Fruit fly (Drosophila melanogaster) whole organism, embryonic: ENCODE results near the gene dlg1.

ENCODE experiments used
- Ada2b ChIP-seq: fragments of 200-800 bp; sonication (Bioruptor generic); IDR thresholded peaks from 2 replicates; pipeline ENCODE4 v1.3.6; 2022; ENCODE audit warnings: missing biosample characterization, missing genetic modification characterization
- Adf1 ChIP-seq: fragments of 200-800 bp; sonication (Bioruptor generic); IDR thresholded peaks from 2 replicates; pipeline ENCODE4 v1.3.6; 2022; ENCODE audit warnings: missing biosample characterization, missing genetic modification characterization
- CG10366 ChIP-seq: fragments of 200-800 bp; sonication (Bioruptor generic); IDR thresholded peaks from 2 replicates; pipeline ENCODE4 v1.3.6; 2022; ENCODE audit warnings: missing biosample characterization, missing genetic modification characterization
- CG11504 ChIP-seq: fragments of 200-800 bp; sonication (Bioruptor generic); optimal IDR thresholded peaks from 3 replicates; lab custom pipeline; 2019; ENCODE audit warnings: missing biosample characterization, mild to moderate bottlenecking, missing genetic modification characterization, moderate library complexity
- CG12391 ChIP-seq: fragments of 200-800 bp; sonication (Bioruptor generic); optimal IDR thresholded peaks from 3 replicates; lab custom pipeline; 2018; ENCODE audit warnings: missing biosample characterization, mild to moderate bottlenecking, missing genetic modification characterization, moderate library complexity
- CG12744 ChIP-seq: fragments of 200-800 bp; sonication (Bioruptor generic); optimal IDR thresholded peaks from 2 replicates; lab custom pipeline; 2016; ENCODE audit warnings: missing biosample characterization, missing genetic modification characterization
- CG14441 ChIP-seq: fragments of 200-800 bp; sonication (Bioruptor generic); IDR thresholded peaks from 2 replicates; pipeline ENCODE4 v1.3.6; 2022; ENCODE audit warnings: missing biosample characterization, missing genetic modification characterization
- CG15269 ChIP-seq: fragments of 200-800 bp; sonication (Bioruptor generic); optimal IDR thresholded peaks from 2 replicates; lab custom pipeline; 2018; ENCODE audit warnings: missing biosample characterization, mild to moderate bottlenecking, missing genetic modification characterization, moderate library complexity
- CG18619 ChIP-seq: fragments of 200-800 bp; sonication (Bioruptor generic); optimal IDR thresholded peaks from 3 replicates; lab custom pipeline; 2017; ENCODE audit warnings: missing biosample characterization, mild to moderate bottlenecking, missing genetic modification characterization
- CG2712 ChIP-seq: fragments of 200-800 bp; optimal IDR thresholded peaks from 3 replicates; lab custom pipeline; 2019; ENCODE audit warnings: missing biosample characterization, mild to moderate bottlenecking, missing genetic modification characterization, moderate library complexity
- CG2875 ChIP-seq: fragments of 200-800 bp; sonication (Bioruptor generic); optimal IDR thresholded peaks from 2 replicates; lab custom pipeline; 2017; ENCODE audit warnings: missing biosample characterization, mild to moderate bottlenecking, missing genetic modification characterization, missing genetic modification reagents
- CG30020 ChIP-seq: fragments of 200-800 bp; optimal IDR thresholded peaks from 2 replicates; lab custom pipeline; 2019; ENCODE audit warnings: missing biosample characterization, mild to moderate bottlenecking, missing genetic modification characterization, moderate library complexity
- CG31365 ChIP-seq: fragments of 200-800 bp; sonication (Bioruptor generic); optimal IDR thresholded peaks from 2 replicates; lab custom pipeline; 2018; ENCODE audit warnings: missing biosample characterization, mild to moderate bottlenecking, missing genetic modification characterization
- CG3995 ChIP-seq: fragments of 200-800 bp; sonication (Bioruptor generic); optimal IDR thresholded peaks from 3 replicates; lab custom pipeline; 2016; ENCODE audit warnings: missing biosample characterization, missing genetic modification characterization
- CG4282 ChIP-seq: fragments of 200-800 bp; sonication (Bioruptor generic); optimal IDR thresholded peaks from 2 replicates; lab custom pipeline; 2016; ENCODE audit warnings: missing biosample characterization, missing genetic modification characterization
- CG6689 ChIP-seq: fragments of 200-800 bp; sonication (Bioruptor generic); IDR thresholded peaks from 2 replicates; pipeline ENCODE4 v1.3.6; 2022; ENCODE audit warnings: missing biosample characterization, missing genetic modification characterization
- CG6765 ChIP-seq: fragments of 200-800 bp; sonication (Bioruptor generic); optimal IDR thresholded peaks from 3 replicates; lab custom pipeline; 2017; ENCODE audit warnings: missing biosample characterization, mild to moderate bottlenecking, missing genetic modification characterization
- CG7271 ChIP-seq: fragments of 200-800 bp; sonication (Bioruptor generic); optimal IDR thresholded peaks from 2 replicates; lab custom pipeline; 2018; ENCODE audit warnings: missing biosample characterization, mild to moderate bottlenecking, missing genetic modification characterization, moderate library complexity
- CG9727 ChIP-seq: fragments of 200-800 bp; sonication (Bioruptor generic); optimal IDR thresholded peaks from 3 replicates; lab custom pipeline; 2017; ENCODE audit warnings: missing biosample characterization, mild to moderate bottlenecking, missing genetic modification characterization
- CTCF ChIP-seq: fragments of 200-800 bp; sonication (Bioruptor generic); optimal IDR thresholded peaks from 2 replicates; lab custom pipeline; 2017; ENCODE audit warnings: missing biosample characterization, mild to moderate bottlenecking, missing genetic modification characterization, moderate library complexity
- D19A ChIP-seq: fragments of 200-800 bp; optimal IDR thresholded peaks from 3 replicates; lab custom pipeline; 2019; ENCODE audit warnings: missing biosample characterization, mild to moderate bottlenecking, missing genetic modification characterization, moderate library complexity
- Dp ChIP-seq: fragments of 200-800 bp; sonication (Bioruptor generic); optimal IDR thresholded peaks from 2 replicates; lab custom pipeline; 2018; ENCODE audit warnings: missing biosample characterization, mild to moderate bottlenecking, missing genetic modification characterization, moderate library complexity
- Hsf ChIP-seq: fragments of 200-800 bp; sonication (Bioruptor generic); optimal IDR thresholded peaks from 3 replicates; lab custom pipeline; 2016; ENCODE audit warnings: missing biosample characterization, missing genetic modification characterization
- Lpt ChIP-seq: fragments of >200 bp; optimal IDR thresholded peaks from 2 replicates; lab custom pipeline; 2018; ENCODE audit warnings: missing biosample characterization, missing genetic modification characterization
- Mad ChIP-seq: fragments of 200-800 bp; sonication (Bioruptor generic); optimal IDR thresholded peaks from 2 replicates; lab custom pipeline; 2016; ENCODE audit warnings: missing biosample characterization, missing genetic modification characterization
- Mrtf ChIP-seq: fragments of 200-800 bp; sonication (Bioruptor generic); IDR thresholded peaks from 3 replicates; pipeline ENCODE4 v1.3.6; 2022; ENCODE audit warnings: missing biosample characterization, missing genetic modification characterization
- NFAT ChIP-seq: fragments of 200-800 bp; sonication (Bioruptor generic); IDR thresholded peaks from 2 replicates; pipeline ENCODE4 v1.3.6; 2022; ENCODE audit warnings: missing biosample characterization, missing genetic modification characterization
- Side ChIP-seq: fragments of 200-800 bp; sonication (Bioruptor generic); optimal IDR thresholded peaks from 2 replicates; lab custom pipeline; 2016; ENCODE audit warnings: missing biosample characterization, missing genetic modification characterization
- Sox102F ChIP-seq: fragments of 200-800 bp; sonication (Bioruptor generic); optimal IDR thresholded peaks from 2 replicates; lab custom pipeline; 2018; ENCODE audit warnings: missing biosample characterization, mild to moderate bottlenecking, missing genetic modification characterization, moderate library complexity
- Sry-β ChIP-seq: fragments of 200-800 bp; sonication (Bioruptor generic); optimal IDR thresholded peaks from 2 replicates; lab custom pipeline; 2018; ENCODE audit warnings: missing biosample characterization, mild to moderate bottlenecking, missing genetic modification characterization, moderate library complexity
- TFAM ChIP-seq: fragments of 200-800 bp; sonication (Bioruptor generic); optimal IDR thresholded peaks from 2 replicates; lab custom pipeline; 2017; ENCODE audit warnings: missing biosample characterization, missing genetic modification characterization, inconsistent platforms
- Trl ChIP-seq, 3 experiments: fragments of >200 bp in 2 of 3; fragments of 200-800 bp in 1 of 3; sonication (Bioruptor generic) in 1 of 3; optimal IDR thresholded peaks; 2 replicates in 1 of 3; 3 replicates in 2 of 3; lab custom pipeline; 2016 to 2017; ENCODE audit warnings: missing biosample characterization in 1 of 3, missing genetic modification characterization in 1 of 3
- ac ChIP-seq: fragments of 200-800 bp; sonication (Bioruptor generic); optimal IDR thresholded peaks from 3 replicates; lab custom pipeline; 2017; ENCODE audit warnings: missing biosample characterization, mild to moderate bottlenecking, missing genetic modification characterization
- ase ChIP-seq: fragments of 200-800 bp; sonication (Bioruptor generic); IDR thresholded peaks from 3 replicates; pipeline ENCODE4 v1.3.6; 2022; ENCODE audit warnings: missing biosample characterization, missing genetic modification characterization
- caup ChIP-seq: fragments of 200-800 bp; sonication (Bioruptor generic); optimal IDR thresholded peaks from 3 replicates; lab custom pipeline; 2017; ENCODE audit warnings: missing biosample characterization, mild to moderate bottlenecking, missing genetic modification characterization, moderate library complexity; ENCODE audit not compliant: severe bottlenecking
- chif ChIP-seq, 2 experiments: fragments of 200-800 bp; sonication (Bioruptor generic); optimal IDR thresholded peaks; 3 replicates each; lab custom pipeline; 2016; ENCODE audit warnings: missing biosample characterization in 2 of 2, missing genetic modification characterization in 2 of 2
- crp ChIP-seq, 2 experiments: fragments of 200-800 bp; sonication (Bioruptor generic); optimal IDR thresholded peaks; 2 replicates in 1 of 2; 3 replicates in 1 of 2; lab custom pipeline; 2017; ENCODE audit warnings: missing biosample characterization in 2 of 2, missing genetic modification characterization in 2 of 2, mild to moderate bottlenecking in 1 of 2, moderate library complexity in 1 of 2
- dmrt11E ChIP-seq: fragments of 200-800 bp; sonication (Bioruptor generic); optimal IDR thresholded peaks from 3 replicates; lab custom pipeline; 2018; ENCODE audit warnings: missing biosample characterization, mild to moderate bottlenecking, missing genetic modification characterization, moderate library complexity
- fd96Cb ChIP-seq: fragments of 200-800 bp; sonication (Bioruptor generic); optimal IDR thresholded peaks from 2 replicates; lab custom pipeline; 2018; ENCODE audit warnings: missing biosample characterization, mild to moderate bottlenecking, missing genetic modification characterization, moderate library complexity
- ftz-f1 ChIP-seq: fragments of 200-800 bp; sonication (Bioruptor generic); optimal IDR thresholded peaks from 2 replicates; lab custom pipeline; 2016; ENCODE audit warnings: missing biosample characterization, missing genetic modification characterization
- grau ChIP-seq: fragments of 200-800 bp; optimal IDR thresholded peaks from 3 replicates; lab custom pipeline; 2019; ENCODE audit warnings: missing biosample characterization, mild to moderate bottlenecking, missing genetic modification characterization, moderate library complexity
- grn ChIP-seq: fragments of 200-800 bp; sonication (Bioruptor generic); optimal IDR thresholded peaks from 3 replicates; lab custom pipeline; 2017; ENCODE audit warnings: missing biosample characterization, missing genetic modification characterization
- lmd ChIP-seq: fragments of 200-800 bp; sonication (Bioruptor generic); IDR thresholded peaks from 2 replicates; pipeline ENCODE4 v1.3.6; 2022; ENCODE audit warnings: missing biosample characterization, missing genetic modification characterization
- nerfin-2 ChIP-seq: fragments of 200-800 bp; sonication (Bioruptor generic); IDR thresholded peaks from 2 replicates; pipeline ENCODE4 v1.3.6; 2022; ENCODE audit warnings: missing biosample characterization, missing genetic modification characterization; ENCODE audit not compliant: partially characterized antibody
- p53 ChIP-seq: fragments of 200-800 bp; sonication (Bioruptor generic); optimal IDR thresholded peaks from 2 replicates; lab custom pipeline; 2016; ENCODE audit warnings: missing biosample characterization, missing genetic modification characterization
- pfk ChIP-seq: fragments of 200-800 bp; sonication (Bioruptor generic); optimal IDR thresholded peaks from 2 replicates; lab custom pipeline; 2018; ENCODE audit warnings: missing biosample characterization, mild to moderate bottlenecking, missing genetic modification characterization, moderate library complexity
- repo ChIP-seq: fragments of 200-800 bp; sonication (Bioruptor generic); optimal IDR thresholded peaks from 2 replicates; lab custom pipeline; 2016; ENCODE audit warnings: missing biosample characterization, missing genetic modification characterization
- so ChIP-seq: fragments of 200-800 bp; sonication (Bioruptor generic); IDR thresholded peaks from 3 replicates; pipeline ENCODE4 v1.3.6; 2022; ENCODE audit warnings: missing biosample characterization, missing genetic modification characterization
- tio ChIP-seq: fragments of 200-800 bp; sonication (Bioruptor generic); optimal IDR thresholded peaks from 2 replicates; lab custom pipeline; 2017; ENCODE audit warnings: missing biosample characterization, missing genetic modification characterization, inconsistent platforms
- vfl ChIP-seq: fragments of 200-800 bp; sonication (Bioruptor generic); optimal IDR thresholded peaks from 2 replicates; lab custom pipeline; 2016; ENCODE audit warnings: missing biosample characterization, missing genetic modification characterization

The dlg1 gene

dm6 chrX:11449476-11450119 lies 80.1 kb downstream of the dlg1 start (continued):
- TF ChIP-seq Hsf (GFP tag; lab: Kevin White, UChicago) (peak; percentile 83), dmrt11E (tag; lab: Kevin White, UChicago) (peak; percentile 44), Ada2b (GFP tag; lab: Robert Waterston, UW) (peak; percentile 92), lmd (GFP tag; lab: Robert Waterston, UW) (peak; percentile 88), CG6689 (GFP tag; lab: Robert Waterston, UW) (peak; percentile 89), fd96Cb (peak; percentile 85), Side (GFP tag; lab: Kevin White, UChicago) (peak; percentile 85), ac (GFP tag; lab: Kevin White, UChicago) (peak; percentile 17), CG7271 (peak; percentile 76), Adf1 (GFP tag; lab: Robert Waterston, UW) (0 out of 2 replicates have a peak, but pooled peaks have one; percentile 16), p53 (peak; percentile 54), CG4282 (GFP tag; lab: Kevin White, UChicago) (peak; percentile 73), repo (GFP tag; lab: Kevin White, UChicago) (peak; percentile 83), CG3995 (GFP tag; lab: Kevin White, UChicago) (peak; percentile 35), vfl (peak; percentile 65), Mrtf (GFP tag; lab: Robert Waterston, UW) (peak; percentile 89), CG10366 (GFP tag; lab: Robert Waterston, UW) (peak; percentile 86), CG11504 (peak; percentile 88), CG30020 (tag; lab: Kevin White, UChicago) (peak; percentile 34), nerfin-2 (GFP tag; lab: Robert Waterston, UW) (no peak), ftz-f1 (GFP tag; lab: Kevin White, UChicago) (peak; percentile 26), Sox102F (GFP tag; lab: Kevin White, UChicago) (peak; percentile 86), grau (peak; percentile 97), CG15269 (tag; lab: Kevin White, UChicago) (peak; percentile 92), Dp (GFP tag; lab: Kevin White, UChicago) (no peak), so (GFP tag; lab: Robert Waterston, UW) (peak; percentile 92), CG31365 (tag; lab: Kevin White, UChicago) (peak; percentile 67), ase (peak; percentile 83; the same call in 2 of the 3 replicates), CG12391 (tag; lab: Kevin White, UChicago) (peak; percentile 74), chif (GFP tag; optimal IDR thresholded peaks at IDR 0.05; lab: Kevin White, UChicago) (peak; percentile 86 to 88), caup (peak; percentile 80), grn (GFP tag; lab: Kevin White, UChicago) (peak; percentile 46), CG14441 (peak; percentile 91), crp (GFP tag; optimal IDR thresholded peaks at IDR 0.05; lab: Kevin White, UChicago) (peak in 1 of 2 experiments; percentile 22), pfk (GFP tag; lab: Kevin White, UChicago) (peak; percentile 25), tio (GFP tag; lab: Kevin White, UChicago) (peak; percentile 77), TFAM (GFP tag; lab: Kevin White, UChicago) (no peak), CG9727 (GFP tag; lab: Kevin White, UChicago) (peak; percentile 72), Sry-β (GFP tag; lab: Kevin White, UChicago) (no peak), CG18619 (GFP tag; lab: Kevin White, UChicago) (peak; percentile 85), Lpt (no peak), CG2712 (tag; lab: Kevin White, UChicago) (peak; percentile 82), Mad (GFP tag; lab: Kevin White, UChicago) (peak; percentile 80), CG12744 (peak; percentile 71), NFAT (peak; percentile 72), CG6765 (peak; percentile 68), CTCF (GFP tag; lab: Kevin White, UChicago) (peak; percentile 22), CG2875 (GFP tag; lab: Kevin White, UChicago) (peak; percentile 53), D19A (tag; lab: Kevin White, UChicago) (peak; percentile 69), Trl (optimal IDR thresholded peaks at IDR 0.05; lab: Kevin White, UChicago) (no peak), Trl (GFP tag; optimal IDR thresholded peaks at IDR 0.05; lab: Kevin White, UChicago) (peak; percentile 83)
